Worm (Caenorhabditis elegans) whole organism, L2 larva: ENCODE results near the gene Y6E2A.5.

Source experiments
- C34F6.9 ChIP-seq: fragments of 150-350 bp; optimal IDR thresholded peaks from 2 replicates; lab custom pipeline; 2014; ENCODE audit warnings: missing biosample characterization, missing genetic modification characterization
- F13H6.1 ChIP-seq: sonication (generic microtip); optimal IDR thresholded peaks from 2 replicates; lab custom pipeline; 2016; ENCODE audit warnings: missing genetic modification characterization, missing compliant biosample characterization
- R02D3.7 ChIP-seq: fragments of 150-350 bp; optimal IDR thresholded peaks from 2 replicates; lab custom pipeline; 2014; ENCODE audit warnings: missing biosample characterization, missing genetic modification characterization
- Y55F3AM.14 ChIP-seq: fragments of 200-800 bp; sonication (Bioruptor generic); optimal IDR thresholded peaks from 2 replicates; lab custom pipeline; 2018; ENCODE audit warnings: mild to moderate bottlenecking, missing genetic modification characterization, missing compliant biosample characterization
- ZK546.5 ChIP-seq: sonication (generic microtip); optimal IDR thresholded peaks from 2 replicates; lab custom pipeline; 2017; ENCODE audit warnings: missing biosample characterization, missing genetic modification characterization
- alr-1 ChIP-seq: fragments of 150-350 bp; optimal IDR thresholded peaks from 2 replicates; lab custom pipeline; 2014; ENCODE audit warnings: missing biosample characterization, missing genetic modification characterization
- aly-2 ChIP-seq: fragments of 150-350 bp; optimal IDR thresholded peaks from 2 replicates; lab custom pipeline; 2014; ENCODE audit warnings: missing biosample characterization, missing genetic modification characterization
- ama-1 ChIP-seq: fragments of 150-350 bp; optimal IDR thresholded peaks from 2 replicates; lab custom pipeline; 2018; ENCODE audit warnings: inconsistent platforms
- blmp-1 ChIP-seq: sonication (generic microtip); optimal IDR thresholded peaks from 2 replicates; lab custom pipeline; 2017; ENCODE audit warnings: missing genetic modification characterization, mild to moderate bottlenecking, missing compliant biosample characterization, antibody characterized with exemption, moderate library complexity; ENCODE audit not compliant: insufficient read depth
- ceh-16 ChIP-seq: fragments of 150-350 bp; optimal IDR thresholded peaks from 2 replicates; lab custom pipeline; 2014; ENCODE audit warnings: missing biosample characterization, missing genetic modification characterization
- ceh-82 ChIP-seq: fragments of 150-350 bp; optimal IDR thresholded peaks from 2 replicates; lab custom pipeline; 2014; ENCODE audit warnings: missing biosample characterization, missing genetic modification characterization
- crh-2 ChIP-seq: sonication (generic microtip); optimal IDR thresholded peaks from 2 replicates; lab custom pipeline; 2017; ENCODE audit warnings: missing biosample characterization, missing genetic modification characterization
- dmd-4 ChIP-seq: sonication (generic microtip); optimal IDR thresholded peaks from 2 replicates; lab custom pipeline; 2017; ENCODE audit warnings: missing biosample characterization, missing genetic modification characterization
- egl-27 ChIP-seq: sonication (generic microtip); optimal IDR thresholded peaks from 3 replicates; lab custom pipeline; 2017; ENCODE audit warnings: missing biosample characterization, missing genetic modification reagents, missing genetic modification characterization
- elt-1 ChIP-seq: fragments of 150-350 bp; optimal IDR thresholded peaks from 2 replicates; lab custom pipeline; 2014; ENCODE audit warnings: missing biosample characterization, missing genetic modification characterization
- elt-3 ChIP-seq: sonication (generic microtip); optimal IDR thresholded peaks from 2 replicates; lab custom pipeline; 2017; ENCODE audit warnings: missing biosample characterization, missing genetic modification characterization
- fos-1 ChIP-seq: fragments of 150-350 bp; optimal IDR thresholded peaks from 2 replicates; lab custom pipeline; 2014; ENCODE audit warnings: missing biosample characterization, missing genetic modification characterization
- gmeb-1 ChIP-seq: fragments of 150-350 bp; optimal IDR thresholded peaks from 2 replicates; lab custom pipeline; 2014; ENCODE audit warnings: missing biosample characterization, missing genetic modification characterization
- lin-11 ChIP-seq: fragments of 150-350 bp; sonication (generic microtip); optimal IDR thresholded peaks from 2 replicates; lab custom pipeline; 2014; ENCODE audit warnings: missing biosample characterization, missing genetic modification characterization, inconsistent platforms, mixed read lengths
- lin-13 ChIP-seq: fragments of 150-350 bp; optimal IDR thresholded peaks from 2 replicates; lab custom pipeline; 2014; ENCODE audit warnings: missing biosample characterization, missing genetic modification reagents, missing genetic modification characterization
- lin-39 ChIP-seq: fragments of 150-350 bp; optimal IDR thresholded peaks from 2 replicates; lab custom pipeline; 2014; ENCODE audit warnings: missing biosample characterization, missing genetic modification reagents, missing genetic modification characterization
- lsy-2 ChIP-seq, 2 experiments: fragments of 150-350 bp in 1 of 2; sonication (generic microtip) in 1 of 2; optimal IDR thresholded peaks; 2 replicates each; lab custom pipeline; 2014 to 2017; ENCODE audit warnings: missing biosample characterization in 2 of 2, missing genetic modification characterization in 2 of 2
- mab-5 ChIP-seq: fragments of 150-350 bp; optimal IDR thresholded peaks from 2 replicates; lab custom pipeline; 2014; ENCODE audit warnings: missing biosample characterization, missing genetic modification characterization
- mbf-1 ChIP-seq: sonication (generic microtip); optimal IDR thresholded peaks from 2 replicates; lab custom pipeline; 2017; ENCODE audit warnings: missing biosample characterization, missing genetic modification characterization
- mdl-1 ChIP-seq, 2 experiments: fragments of 150-350 bp in 1 of 2; sonication (generic microtip) in 1 of 2; optimal IDR thresholded peaks; 2 replicates each; lab custom pipeline; 2017; ENCODE audit warnings: missing biosample characterization in 2 of 2, missing genetic modification characterization in 2 of 2
- nhr-10 ChIP-seq: sonication (generic microtip); optimal IDR thresholded peaks from 2 replicates; lab custom pipeline; 2017; ENCODE audit warnings: missing biosample characterization, missing genetic modification characterization
- nhr-11 ChIP-seq: fragments of 150-350 bp; optimal IDR thresholded peaks from 2 replicates; lab custom pipeline; 2014; ENCODE audit warnings: missing biosample characterization, missing genetic modification characterization
- nhr-12 ChIP-seq: fragments of 150-350 bp; optimal IDR thresholded peaks from 2 replicates; lab custom pipeline; 2014; ENCODE audit warnings: missing biosample characterization, missing genetic modification characterization
- nhr-129 ChIP-seq: fragments of 150-350 bp; optimal IDR thresholded peaks from 2 replicates; lab custom pipeline; 2014; ENCODE audit warnings: missing biosample characterization, missing genetic modification characterization
- nhr-21 ChIP-seq: fragments of 150-350 bp; optimal IDR thresholded peaks from 2 replicates; lab custom pipeline; 2014; ENCODE audit warnings: missing biosample characterization, missing genetic modification characterization
- nhr-23 ChIP-seq: fragments of 150-350 bp; optimal IDR thresholded peaks from 2 replicates; lab custom pipeline; 2014; ENCODE audit warnings: missing biosample characterization, missing genetic modification reagents, missing genetic modification characterization
- nhr-237 ChIP-seq: fragments of 150-350 bp; optimal IDR thresholded peaks from 2 replicates; lab custom pipeline; 2014; ENCODE audit warnings: missing biosample characterization, missing genetic modification characterization
- nhr-25 ChIP-seq: fragments of 150-350 bp; sonication (generic microtip); optimal IDR thresholded peaks from 3 replicates; lab custom pipeline; 2014; ENCODE audit warnings: missing biosample characterization, missing genetic modification characterization
- nhr-6 ChIP-seq: fragments of 150-350 bp; optimal IDR thresholded peaks from 2 replicates; lab custom pipeline; 2014; ENCODE audit warnings: missing biosample characterization, missing genetic modification characterization
- nhr-77 ChIP-seq: fragments of 150-350 bp; optimal IDR thresholded peaks from 2 replicates; lab custom pipeline; 2014; ENCODE audit warnings: missing biosample characterization, missing genetic modification characterization
- peb-1 ChIP-seq: fragments of 150-350 bp; optimal IDR thresholded peaks from 2 replicates; lab custom pipeline; 2014; ENCODE audit warnings: missing biosample characterization, missing genetic modification characterization
- sem-4 ChIP-seq: fragments of 150-350 bp; optimal IDR thresholded peaks from 2 replicates; lab custom pipeline; 2014; ENCODE audit warnings: missing biosample characterization, missing genetic modification reagents, missing genetic modification characterization
- skn-1 ChIP-seq: sonication (generic microtip); optimal IDR thresholded peaks from 2 replicates; lab custom pipeline; 2017; ENCODE audit warnings: missing biosample characterization, missing genetic modification characterization
- sma-3 ChIP-seq: sonication (generic microtip); optimal IDR thresholded peaks from 2 replicates; lab custom pipeline; 2016; ENCODE audit warnings: missing genetic modification reagents, missing genetic modification characterization, missing compliant biosample characterization
- sma-9 ChIP-seq, 2 experiments: fragments of 150-350 bp in 1 of 2; sonication (generic microtip) in 1 of 2; optimal IDR thresholded peaks; 2 replicates each; lab custom pipeline; 2014 to 2016; ENCODE audit warnings: missing genetic modification characterization in 2 of 2, mild to moderate bottlenecking in 1 of 2, missing biosample characterization in 1 of 2, missing compliant biosample characterization in 1 of 2, missing genetic modification reagents in 1 of 2, moderate library complexity in 1 of 2
- snpc-4 ChIP-seq: fragments of 150-350 bp; optimal IDR thresholded peaks from 2 replicates; lab custom pipeline; 2014; ENCODE audit warnings: missing biosample characterization, missing genetic modification characterization
- unc-39 ChIP-seq: fragments of 150-350 bp; optimal IDR thresholded peaks from 2 replicates; lab custom pipeline; 2014; ENCODE audit warnings: missing biosample characterization, missing genetic modification characterization
- unc-55 ChIP-seq: fragments of 150-350 bp; sonication (generic microtip); optimal IDR thresholded peaks from 3 replicates; lab custom pipeline; 2014; ENCODE audit warnings: missing biosample characterization, missing genetic modification reagents, missing genetic modification characterization
- unc-62 ChIP-seq: fragments of 150-350 bp; optimal IDR thresholded peaks from 2 replicates; lab custom pipeline; 2014; ENCODE audit warnings: missing biosample characterization, missing genetic modification reagents, missing genetic modification characterization
- zag-1 ChIP-seq: fragments of 150-350 bp; optimal IDR thresholded peaks from 2 replicates; lab custom pipeline; 2014; ENCODE audit warnings: missing biosample characterization, missing genetic modification characterization
- ztf-1 ChIP-seq: fragments of 200-800 bp; sonication (Bioruptor generic); conservative IDR thresholded peaks from 2 replicates; pipeline ENCODE4 v1.3.6; 2022; ENCODE audit warnings: missing genetic modification characterization, missing compliant biosample characterization
- ztf-11 ChIP-seq: sonication (generic microtip); optimal IDR thresholded peaks from 2 replicates; lab custom pipeline; 2017; ENCODE audit warnings: missing biosample characterization, missing genetic modification characterization
- ztf-4 ChIP-seq: fragments of 150-350 bp; optimal IDR thresholded peaks from 2 replicates; lab custom pipeline; 2014; ENCODE audit warnings: missing biosample characterization, missing genetic modification characterization

The Y6E2A.5 gene

DNA sequence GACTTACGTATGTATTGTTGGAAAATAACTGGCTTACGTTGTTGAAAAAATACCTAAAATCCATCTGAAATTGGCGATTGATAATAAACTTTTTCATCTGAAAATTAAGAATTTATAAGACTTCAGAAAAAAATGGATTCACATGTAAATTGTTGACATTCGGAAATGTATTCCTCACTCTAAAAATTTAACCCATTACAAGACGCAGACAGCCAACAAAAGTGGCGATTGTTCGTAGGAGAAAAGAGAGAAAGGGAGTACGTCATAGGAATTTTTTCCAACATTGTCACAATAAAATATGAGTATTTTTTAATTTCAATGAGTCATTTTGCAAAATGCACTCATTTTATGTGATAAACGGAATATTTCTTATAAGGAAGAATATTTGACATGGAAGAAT is at the start of gene Y6E2A.5:
TSS of gene Y6E2A.5 (minus strand) at position 101 of the 400 bp plus-strand sequence.
- TF ChIP-seq mdl-1 (tag; optimal IDR thresholded peaks at IDR 0.05; lab: Kevin White, UChicago) (no peak), crh-2 (tag; lab: Kevin White, UChicago) (no peak), zag-1 (tag; lab: Kevin White, UChicago) (no peak), mab-5 (tag; lab: Kevin White, UChicago) (no peak), nhr-25 (tag; lab: Kevin White, UChicago) (no peak), nhr-23 (no peak), nhr-11 (tag; lab: Kevin White, UChicago) (no peak), nhr-237 (tag; lab: Kevin White, UChicago) (no peak), C34F6.9 (tag; lab: Kevin White, UChicago) (no peak), nhr-21 (no peak), ZK546.5 (tag; lab: Kevin White, UChicago) (no peak)

DNA sequence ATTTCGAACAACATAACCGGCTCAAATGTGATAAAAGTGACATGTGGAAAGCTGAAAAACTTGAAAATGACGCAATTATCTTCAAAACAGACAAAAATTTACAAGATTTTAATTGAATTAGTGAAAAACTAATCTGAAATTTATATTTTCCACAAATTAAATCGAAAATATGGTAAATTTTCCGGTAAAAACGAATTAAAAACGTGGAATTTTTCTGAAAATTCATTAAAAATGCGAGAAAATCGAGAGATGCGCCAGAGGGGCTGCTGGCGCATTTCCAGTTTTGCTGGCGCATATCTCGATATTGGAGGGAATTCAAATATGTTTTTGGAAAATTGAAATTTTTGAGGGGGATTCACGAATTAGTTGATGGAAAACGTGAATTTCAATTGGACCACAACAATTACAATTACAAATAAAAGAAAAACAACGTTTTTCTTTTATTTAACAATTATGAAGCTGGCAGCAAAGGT is 47.7 kb upstream of the Y6E2A.5 start, which contains the start of the genes haf-3 and F57A10.2:
TSS of gene haf-3 (minus strand) at position 51 of the 473 bp plus-strand sequence.
TSS of gene F57A10.2 (plus strand) at position 454 of the 473 bp plus-strand sequence.
- TF ChIP-seq gmeb-1 (peak; percentile 99), sma-9 (GFP tag; optimal IDR thresholded peaks at IDR 0.05; lab: Kevin White, UChicago) (peak; percentile 95), sma-9 (tag; optimal IDR thresholded peaks at IDR 0.05; lab: Kevin White, UChicago) (no peak), nhr-6 (tag; lab: Kevin White, UChicago) (peak; percentile 84), egl-27 (peak; percentile 92), nhr-10 (tag; lab: Kevin White, UChicago) (peak; percentile 81), elt-1 (tag; lab: Kevin White, UChicago) (no peak), F13H6.1 (tag; lab: Kevin White, UChicago) (peak; percentile 91), snpc-4 (tag; lab: Kevin White, UChicago) (peak; percentile 87), alr-1 (tag; lab: Kevin White, UChicago) (no peak), ztf-1 (GFP tag; lab: Robert Waterston, UW) (no peak), lin-11 (tag; lab: Kevin White, UChicago) (peak; percentile 64), blmp-1 (tag; lab: Kevin White, UChicago) (peak; percentile 9), unc-62 (GFP tag; lab: Kevin White, UChicago) (peak; percentile 33), nhr-12 (tag; lab: Kevin White, UChicago) (no peak), nhr-25 (tag; lab: Kevin White, UChicago) (peak; percentile 92), ZK546.5 (tag; lab: Kevin White, UChicago) (no peak), sma-3 (GFP tag; lab: Kevin White, UChicago) (peak; percentile 92), zag-1 (tag; lab: Kevin White, UChicago) (peak; percentile 67), lin-13 (GFP tag; lab: Kevin White, UChicago) (peak; percentile 92), nhr-77 (tag; lab: Kevin White, UChicago) (peak; percentile 68), C34F6.9 (tag; lab: Kevin White, UChicago) (peak; percentile 96), peb-1 (tag; lab: Kevin White, UChicago) (no peak), elt-3 (tag; lab: Kevin White, UChicago) (no peak), nhr-21 (peak; percentile 87), Y55F3AM.14 (GFP tag; lab: Kevin White, UChicago) (peak; percentile 37), nhr-129 (tag; lab: Kevin White, UChicago) (peak; percentile 78), mab-5 (tag; lab: Kevin White, UChicago) (peak; percentile 90), nhr-23 (no peak), lin-39 (tag; lab: Kevin White, UChicago) (no peak), ceh-82 (peak; percentile 78), aly-2 (tag; lab: Kevin White, UChicago) (no peak), ztf-4 (peak; percentile 84), mbf-1 (tag; lab: Kevin White, UChicago) (no peak), ceh-16 (tag; lab: Kevin White, UChicago) (peak; percentile 60), sem-4 (tag; lab: Kevin White, UChicago) (peak; percentile 83), ama-1 (peak; percentile 60), unc-55 (GFP tag; lab: Kevin White, UChicago) (peak; percentile 94), unc-39 (tag; lab: Kevin White, UChicago) (no peak), R02D3.7 (tag; lab: Kevin White, UChicago) (peak; percentile 72), lsy-2 (tag; optimal IDR thresholded peaks at IDR 0.05; lab: Kevin White, UChicago) (peak; percentile 92 to 96), ztf-11 (tag; lab: Kevin White, UChicago) (no peak), crh-2 (tag; lab: Kevin White, UChicago) (peak; percentile 94), nhr-237 (tag; lab: Kevin White, UChicago) (peak; percentile 80), nhr-11 (tag; lab: Kevin White, UChicago) (no peak), dmd-4 (tag; lab: Kevin White, UChicago) (peak; percentile 41), mdl-1 (tag; optimal IDR thresholded peaks at IDR 0.05; lab: Kevin White, UChicago) (peak in 1 of 2 experiments; percentile 19), fos-1 (tag; lab: Kevin White, UChicago) (peak; percentile 57), skn-1 (tag; lab: Kevin White, UChicago) (no peak)
- TF ChIP-seq, all 48 proteins: peak for 33
